Fruit fly (Drosophila melanogaster) whole organism, pupa: ENCODE data around the gene Chs2.

Experiments
- CG10348 ChIP-seq: fragments of 200-800 bp; sonication (Bioruptor generic); IDR thresholded peaks from 2 replicates; pipeline ENCODE4 v1.3.6; 2022; ENCODE audit warnings: missing biosample characterization, missing genetic modification characterization
- CG13204 ChIP-seq: fragments of 200-800 bp; sonication (Bioruptor generic); optimal IDR thresholded peaks from 2 replicates; lab custom pipeline; 2018; ENCODE audit warnings: missing biosample characterization, mild to moderate bottlenecking, missing genetic modification characterization, moderate library complexity
- CG15710 ChIP-seq: fragments of 200-800 bp; sonication (Bioruptor generic); optimal IDR thresholded peaks from 2 replicates; lab custom pipeline; 2018; ENCODE audit warnings: missing biosample characterization, mild to moderate bottlenecking, missing genetic modification characterization, moderate library complexity
- D1 ChIP-seq: fragments of 200-800 bp; sonication (Bioruptor generic); optimal IDR thresholded peaks from 2 replicates; lab custom pipeline; 2018; ENCODE audit warnings: missing biosample characterization, mild to moderate bottlenecking, missing genetic modification characterization, moderate library complexity
- EcR ChIP-seq: fragments of 200-800 bp; sonication (Bioruptor generic); optimal IDR thresholded peaks from 3 replicates; lab custom pipeline; 2019; ENCODE audit warnings: missing biosample characterization, missing genetic modification characterization, mild to moderate bottlenecking, moderate library complexity, missing genetic modification reagents

dm6 chr3L:21984910-21985309, 22.7 kb downstream of the Chs2 start, which contains the start of gene Act79B:
- TF ChIP-seq CG13204 (GFP tag; lab: Kevin White, UChicago) (no peak), EcR (no peak), CG10348 (no peak), D1 (tag; lab: Kevin White, UChicago) (no peak), CG15710 (no peak)
